Fruit fly (Drosophila melanogaster) whole organism: ENCODE measurements around the gene CG42366.

Source experiments
- CG8478 ChIP-seq: fragments of >200 bp; optimal IDR thresholded peaks from 2 replicates; lab custom pipeline; 2018; ENCODE audit warnings: inconsistent platforms
- Dll ChIP-seq: fragments of >200 bp; optimal IDR thresholded peaks from 2 replicates; lab custom pipeline; 2017
- EcR ChIP-seq, 2 experiments: fragments of >200 bp; optimal IDR thresholded peaks; 2 replicates each; lab custom pipeline; 2017; ENCODE audit warnings: missing biosample characterization in 2 of 2, missing genetic modification characterization in 2 of 2, missing genetic modification reagents in 2 of 2
- pan ChIP-seq: fragments of >200 bp; optimal IDR thresholded peaks from 2 replicates; lab custom pipeline; 2017
- psq ChIP-seq: fragments of >200 bp; optimal IDR thresholded peaks from 2 replicates; lab custom pipeline; 2017
- usp ChIP-seq: fragments of >200 bp; optimal IDR thresholded peaks from 2 replicates; lab custom pipeline; 2017; ENCODE audit warnings: missing biosample characterization, missing genetic modification characterization, mixed read lengths

- TF ChIP-seq pan (lab: Kevin White, UChicago) (no peak), EcR (GFP tag; optimal IDR thresholded peaks at IDR 0.05; lab: Kevin White, UChicago) (no peak), psq (lab: Kevin White, UChicago) (no peak), Dll (lab: Kevin White, UChicago) (no peak), CG8478 (no peak), usp (GFP tag; lab: Kevin White, UChicago) (no peak)
Measured at dm6 chr2L:9919949-9920348, 5.0 kb upstream of the CG42366 start, which contains the start of gene CG4594.
